Fruit fly (Drosophila melanogaster): ENCODE results near the gene Adck5.

DNA sequence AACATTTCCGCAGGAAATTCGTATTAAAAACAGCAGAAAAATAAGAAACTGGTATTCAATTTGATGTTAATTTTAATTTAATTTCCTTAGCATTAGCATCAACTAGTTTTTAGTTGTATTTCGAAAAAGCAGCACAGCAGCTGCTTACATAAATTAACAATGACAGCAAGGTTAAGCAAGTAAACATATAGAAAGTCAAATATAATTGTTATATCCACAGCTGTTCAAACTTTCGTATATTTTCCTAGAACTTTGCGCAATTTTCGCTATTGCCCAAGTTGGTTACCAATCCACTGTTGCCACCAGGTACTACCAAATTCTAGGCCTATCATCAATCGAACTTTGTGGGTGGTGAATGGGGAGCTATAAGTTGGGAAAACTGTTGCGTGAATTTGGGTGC is 20.4 kb downstream of the Adck5 start:
- TF ChIP-seq CG8478 (optimal IDR thresholded peaks at IDR 0.05) (no peak), CTCF (optimal IDR thresholded peaks at IDR 0.05) (no peak)

Measured in S2 (cell line).